Worm (Caenorhabditis elegans): ENCODE data around the gene hsp-3.

DNA sequence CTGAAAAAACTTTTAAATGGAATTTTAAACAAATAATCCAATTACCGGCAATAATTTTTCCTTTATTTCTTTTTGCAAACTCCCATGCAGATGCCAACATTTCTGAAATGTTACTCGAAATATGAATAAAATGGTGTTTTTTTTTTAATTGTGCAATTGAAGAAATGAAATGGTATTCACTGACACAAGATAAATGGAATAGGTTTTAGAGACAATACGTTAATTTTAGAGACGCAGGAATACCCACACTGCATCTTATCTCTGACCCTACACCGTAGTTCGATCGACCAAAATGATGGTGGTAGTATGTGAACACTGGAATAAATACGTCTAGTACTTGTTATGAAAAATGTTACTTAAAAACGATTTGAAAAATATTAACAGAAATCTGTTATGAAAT, 20.9 kb upstream of the hsp-3 start, which contains the start of gene prx-3:
- TF ChIP-seq R02D3.7 (tag; optimal IDR thresholded peaks at IDR 0.05), result no peak
- TF ChIP-seq ztf-11 (tag; optimal IDR thresholded peaks at IDR 0.05), result no peak
- TF ChIP-seq nhr-237 (tag; optimal IDR thresholded peaks at IDR 0.05), result no peak
- TF ChIP-seq lin-13 (GFP tag; optimal IDR thresholded peaks at IDR 0.05), result no peak
- no peak for TF ChIP-seq lin-11 (tag; optimal IDR thresholded peaks at IDR 0.05)
- no peak for TF ChIP-seq snpc-4 (tag; optimal IDR thresholded peaks at IDR 0.05)
- TF ChIP-seq nhr-77 (tag; optimal IDR thresholded peaks at IDR 0.05), result no peak
- no peak for TF ChIP-seq ztf-1 (GFP tag; conservative IDR thresholded peaks at IDR 0.05)
- TF ChIP-seq blmp-1 (tag; optimal IDR thresholded peaks at IDR 0.05; ENCODE audit: insufficient read depth), result no peak
- TF ChIP-seq nhr-11 (tag; optimal IDR thresholded peaks at IDR 0.05), result no peak
- TF ChIP-seq nhr-21 (tag; optimal IDR thresholded peaks at IDR 0.05), result no peak
- no peak for TF ChIP-seq mdl-1 (tag; optimal IDR thresholded peaks at IDR 0.05)
- TF ChIP-seq unc-39 (tag; optimal IDR thresholded peaks at IDR 0.05), result no peak
- TF ChIP-seq ama-1 (optimal IDR thresholded peaks at IDR 0.05), result no peak
